Worm (Caenorhabditis elegans): ENCODE data around the gene abt-1.

ce11 chrIV:10191498-10191897 is 23.2 kb downstream of the abt-1 start:
- TF ChIP-seq sma-3 (GFP tag; optimal IDR thresholded peaks at IDR 0.05) (no peak), R02D3.7 (tag; optimal IDR thresholded peaks at IDR 0.05) (no peak), ceh-82 (tag; optimal IDR thresholded peaks at IDR 0.05) (no peak), egl-27 (tag; optimal IDR thresholded peaks at IDR 0.05) (no peak), fos-1 (tag; optimal IDR thresholded peaks at IDR 0.05) (no peak), nhr-10 (tag; optimal IDR thresholded peaks at IDR 0.05) (no peak), mdl-1 (tag; optimal IDR thresholded peaks at IDR 0.05) (no peak), lin-11 (tag; optimal IDR thresholded peaks at IDR 0.05) (no peak), mab-5 (tag; optimal IDR thresholded peaks at IDR 0.05) (no peak), lsy-2 (tag; optimal IDR thresholded peaks at IDR 0.05) (no peak), lin-39 (tag; optimal IDR thresholded peaks at IDR 0.05) (no peak)
